Worm (Caenorhabditis elegans) whole organism, late embryonic: ENCODE measurements around the gene srx-116.

ENCODE experiments used
- C38D4.7 ChIP-seq: fragments of 200-800 bp; sonication (Bioruptor generic); optimal IDR thresholded peaks from 2 replicates; lab custom pipeline; 2018; ENCODE audit warnings: mild to moderate bottlenecking, missing genetic modification characterization, moderate library complexity, missing compliant biosample characterization
- ceh-24 ChIP-seq: sonication (generic microtip); optimal IDR thresholded peaks from 2 replicates; lab custom pipeline; 2016; ENCODE audit warnings: mild to moderate bottlenecking, missing genetic modification characterization, missing compliant biosample characterization
- che-1 ChIP-seq: sonication (generic microtip); optimal IDR thresholded peaks from 2 replicates; lab custom pipeline; 2016; ENCODE audit warnings: mild to moderate bottlenecking, missing genetic modification characterization, missing compliant biosample characterization
- dmd-4 ChIP-seq: sonication (generic microtip); optimal IDR thresholded peaks from 2 replicates; lab custom pipeline; 2016; ENCODE audit warnings: borderline replicate concordance, missing genetic modification characterization, missing compliant biosample characterization
- nhr-11 ChIP-seq: fragments of 150-350 bp; optimal IDR thresholded peaks from 2 replicates; lab custom pipeline; 2014; ENCODE audit warnings: missing biosample characterization, missing genetic modification characterization

- TF ChIP-seq dmd-4 (tag; lab: Kevin White, UChicago), result no peak
- no peak for TF ChIP-seq ceh-24 (tag; lab: Kevin White, UChicago)
- no peak for TF ChIP-seq C38D4.7 (GFP tag; lab: Kevin White, UChicago)
- TF ChIP-seq che-1 (tag; lab: Kevin White, UChicago), result no peak
- no peak for TF ChIP-seq nhr-11 (tag; lab: Kevin White, UChicago)
These were observed 26.1 kb downstream of the srx-116 start for ce11 chrV:12696790-12697189.
